Worm (Caenorhabditis elegans) whole organism, mixed stage, embryonic: ENCODE results near the gene fbxb-46.

Source experiments
- elt-3 ChIP-seq: fragments of 150-350 bp; optimal IDR thresholded peaks from 2 replicates; lab custom pipeline; 2014; ENCODE audit warnings: missing biosample characterization, missing genetic modification characterization
- nhr-12 ChIP-seq: fragments of 150-350 bp; optimal IDR thresholded peaks from 2 replicates; lab custom pipeline; 2014; ENCODE audit warnings: missing biosample characterization, missing genetic modification characterization
- nhr-237 ChIP-seq: fragments of 150-350 bp; optimal IDR thresholded peaks from 2 replicates; lab custom pipeline; 2014; ENCODE audit warnings: missing biosample characterization, missing genetic modification characterization

- TF ChIP-seq elt-3 (tag; lab: Kevin White, UChicago), result no peak
- no peak for TF ChIP-seq nhr-237 (tag; lab: Kevin White, UChicago)
- TF ChIP-seq nhr-12 (tag; lab: Kevin White, UChicago), result no peak
Observed at ce11 chrII:1560839-1561238, 10.1 kb downstream of the fbxb-46 start.
